Worm (Caenorhabditis elegans): ENCODE data around the gene Y43E12A.3.
A peak's percentile ranks its signal among the peaks of the same experiment; 100 is the strongest.

The Y43E12A.3 gene

ce11 chrIV:11038218-11038617 lies 50.5 kb downstream of the Y43E12A.3 start:
- TF ChIP-seq pag-3 (tag; optimal IDR thresholded peaks at IDR 0.05; ENCODE audit: borderline replicate concordance) (no peak), ref-2 (tag; optimal IDR thresholded peaks at IDR 0.05) (no peak), ceh-24 (tag; optimal IDR thresholded peaks at IDR 0.05) (no peak), ttx-3 (tag; optimal IDR thresholded peaks at IDR 0.05) (no peak), nhr-11 (tag; optimal IDR thresholded peaks at IDR 0.05) (no peak), pax-1 (tag; optimal IDR thresholded peaks at IDR 0.05) (no peak), pat-9 (tag; optimal IDR thresholded peaks at IDR 0.05) (no peak), ceh-18 (tag; optimal IDR thresholded peaks at IDR 0.05) (no peak), sox-2 (GFP tag; IDR thresholded peaks at IDR 0.05) (no peak), elt-4 (tag; optimal IDR thresholded peaks at IDR 0.05) (no peak), ahr-1 (tag; optimal IDR thresholded peaks at IDR 0.05) (no peak), F13H6.1 (tag; optimal IDR thresholded peaks at IDR 0.05) (no peak), elt-2 (tag; optimal IDR thresholded peaks at IDR 0.05) (no peak), fkh-10 (GFP tag; optimal IDR thresholded peaks at IDR 0.05) (no peak), syd-9 (tag; optimal IDR thresholded peaks at IDR 0.05) (no peak)

DNA sequence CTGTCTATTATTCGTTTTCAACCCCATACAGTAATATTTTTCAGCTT lies 50.7 kb downstream of the Y43E12A.3 start, which contains the start of gene kdin-1:
kdin-1 (plus strand) TSS at position 38 of the 47 bp plus-strand sequence.
- TF ChIP-seq madf-2 (tag; optimal IDR thresholded peaks at IDR 0.05) (no peak), dve-1 (tag; optimal IDR thresholded peaks at IDR 0.05) (no peak), K09A11.1 (tag; optimal IDR thresholded peaks at IDR 0.05; ENCODE audit: insufficient read depth) (no peak), npax-4 (tag; optimal IDR thresholded peaks at IDR 0.05) (no peak), ceh-30 (tag; optimal IDR thresholded peaks at IDR 0.05) (no peak)

DNA sequence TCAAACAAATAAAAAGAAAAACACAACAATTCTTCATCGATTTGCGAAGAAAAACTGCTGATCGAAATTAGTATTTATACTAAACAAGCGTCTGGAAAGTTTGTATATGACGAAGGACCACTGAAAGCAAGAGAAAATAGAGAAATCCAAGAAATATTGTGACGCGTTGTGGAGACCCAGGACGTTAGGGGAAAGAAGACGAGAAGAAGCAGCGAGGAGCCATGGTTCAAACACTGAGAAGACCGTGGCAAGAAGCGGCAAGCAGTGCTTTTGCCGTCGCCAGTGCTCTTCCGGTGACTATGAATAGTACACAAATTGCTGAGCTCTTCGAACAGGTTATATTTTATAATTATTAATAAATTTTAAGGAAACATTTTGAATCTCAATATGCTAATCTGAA lies 51.0 kb downstream of the Y43E12A.3 start:
- no peak for TF ChIP-seq ceh-24 (tag; optimal IDR thresholded peaks at IDR 0.05)
- TF ChIP-seq nfya-1 (tag; optimal IDR thresholded peaks at IDR 0.05), result peak; percentile 17
- TF ChIP-seq unc-86 (tag; optimal IDR thresholded peaks at IDR 0.05), result no peak
- peak; percentile 6 for TF ChIP-seq tbx-2 (tag; optimal IDR thresholded peaks at IDR 0.05)

All from whole organism, late embryonic.